Fruit fly (Drosophila melanogaster) ovary, adult (tissue): ENCODE results near the gene Tengl2.
A peak's percentile ranks its signal among the peaks of the same experiment; 100 is the strongest.

Experiments used
- CG17801 ChIP-seq: fragments of 200-800 bp; optimal IDR thresholded peaks from 2 replicates; lab custom pipeline; 2019; ENCODE audit warnings: missing biosample characterization, mild to moderate bottlenecking, missing genetic modification characterization, moderate library complexity; ENCODE audit not compliant: partially characterized antibody

Tengl2 gene

DNA sequence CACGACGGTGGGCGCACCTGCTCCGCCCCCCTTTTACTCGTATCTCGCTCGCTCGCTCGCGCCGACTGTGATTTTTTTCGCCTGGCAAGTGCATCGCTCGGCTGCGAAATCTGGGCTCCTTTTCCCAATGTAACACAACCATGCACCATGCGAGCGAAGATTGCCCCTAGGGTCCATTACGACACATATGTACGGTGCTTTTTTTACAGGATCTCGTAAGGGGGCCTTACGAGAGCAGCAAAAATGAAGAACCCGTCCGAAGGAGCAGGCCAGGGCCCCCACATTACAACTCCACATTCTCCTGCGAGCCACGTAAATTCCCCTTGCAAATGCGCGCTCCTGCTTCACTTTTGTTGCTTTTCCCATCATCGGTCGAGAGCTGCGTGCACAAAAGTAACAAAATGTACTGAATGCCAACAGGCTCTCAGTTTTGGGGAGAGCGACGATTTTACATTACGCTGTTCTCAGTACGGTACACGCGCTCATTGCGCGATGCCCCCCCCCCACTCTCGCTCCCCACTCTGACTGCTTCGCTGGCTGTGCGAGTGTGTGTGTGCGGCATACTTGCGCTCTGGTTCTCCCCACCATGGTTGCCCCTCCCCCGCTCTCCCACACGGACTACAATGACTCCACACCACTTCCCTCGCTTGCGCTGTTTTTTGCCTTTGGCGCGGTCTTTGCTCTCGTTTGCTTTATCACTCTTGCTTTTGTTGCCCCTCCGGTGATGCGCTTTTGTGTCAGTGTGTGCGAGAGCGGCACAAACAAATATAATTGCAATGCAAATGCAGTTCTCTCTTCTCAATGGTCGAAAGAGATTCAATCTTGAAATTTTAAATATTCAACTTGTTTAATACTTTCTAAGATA, 36.1 kb downstream of the Tengl2 start:
- TF ChIP-seq CG17801 (GFP tag; lab: Kevin White, UChicago) = peak; percentile 57

dm6 chr2L:2202018-2202852, 36.9 kb downstream of the Tengl2 start:
- peak; percentile 100 for TF ChIP-seq CG17801 (GFP tag; lab: Kevin White, UChicago)

dm6 chr2L:2201107-2201561, 38.0 kb downstream of the Tengl2 start:
- peak; percentile 82 for TF ChIP-seq CG17801 (GFP tag; lab: Kevin White, UChicago)

DNA sequence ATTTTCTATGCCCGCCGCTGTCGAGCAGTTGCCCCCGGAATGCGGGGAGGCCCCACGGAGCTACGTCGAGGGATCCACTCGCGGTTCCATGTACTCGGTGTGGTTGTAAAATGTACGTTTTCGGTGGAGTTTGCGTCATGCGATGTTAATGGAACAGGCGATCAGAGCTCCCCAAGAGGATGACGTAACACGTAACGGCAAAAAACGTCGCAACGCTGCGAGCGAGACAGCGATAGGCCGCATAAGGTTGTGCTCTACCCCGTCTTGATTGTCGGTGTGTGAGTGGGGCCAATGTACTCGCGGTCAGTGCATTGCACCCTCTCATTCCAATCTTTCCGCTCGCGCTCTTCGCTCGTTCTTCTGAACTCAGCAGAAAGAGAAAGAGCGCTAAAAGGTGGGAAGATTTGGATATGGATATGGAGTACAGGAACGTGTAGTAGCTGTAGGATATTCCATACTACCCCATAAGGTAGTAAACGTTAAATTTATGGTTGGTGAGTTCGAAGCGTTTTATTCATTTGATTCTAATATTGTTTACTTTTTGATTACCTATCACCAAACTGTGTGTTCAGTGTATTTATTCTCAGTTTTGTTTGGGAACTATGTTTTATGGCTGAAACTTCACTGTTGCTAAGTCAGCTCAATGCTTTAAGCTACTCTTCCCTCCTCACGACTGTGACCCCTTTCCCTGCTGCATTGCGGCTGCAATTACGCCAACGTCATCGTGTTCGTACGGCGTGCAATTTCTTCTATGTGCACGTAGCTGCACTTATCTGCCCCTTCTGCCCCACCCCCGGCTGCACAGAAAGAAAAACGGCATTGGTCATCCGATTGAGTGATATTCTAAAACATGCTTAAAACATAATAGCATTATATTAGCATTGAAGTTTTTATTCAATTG, 38.8 kb downstream of the Tengl2 start:
- peak; percentile 70 for TF ChIP-seq CG17801 (GFP tag; lab: Kevin White, UChicago)

DNA sequence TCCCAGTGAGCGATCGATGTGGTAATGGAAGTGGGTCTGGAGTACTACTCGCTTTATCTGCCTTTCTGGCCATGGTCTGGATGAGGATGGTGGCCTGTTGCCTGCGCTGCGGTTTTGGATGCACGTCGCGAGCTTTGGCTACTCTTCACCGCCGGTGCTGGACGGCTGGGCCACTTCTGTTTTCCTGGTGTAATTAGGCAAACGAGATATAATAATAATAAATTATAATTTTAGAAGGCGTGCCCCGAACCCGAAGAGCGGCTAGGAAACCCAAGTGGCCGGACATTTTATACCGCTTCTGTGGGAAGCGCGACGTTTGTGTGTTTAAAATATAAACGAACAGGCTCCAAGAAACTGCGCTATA, 39.8 kb downstream of the Tengl2 start:
- TF ChIP-seq CG17801 (GFP tag; lab: Kevin White, UChicago) = no peak

dm6 chr2L:2198613-2199432, 40.4 kb downstream of the Tengl2 start:
- peak; percentile 52 for TF ChIP-seq CG17801 (GFP tag; lab: Kevin White, UChicago)

dm6 chr2L:2198119-2198494, 41.1 kb downstream of the Tengl2 start:
- TF ChIP-seq CG17801 (GFP tag; lab: Kevin White, UChicago) = no peak

DNA sequence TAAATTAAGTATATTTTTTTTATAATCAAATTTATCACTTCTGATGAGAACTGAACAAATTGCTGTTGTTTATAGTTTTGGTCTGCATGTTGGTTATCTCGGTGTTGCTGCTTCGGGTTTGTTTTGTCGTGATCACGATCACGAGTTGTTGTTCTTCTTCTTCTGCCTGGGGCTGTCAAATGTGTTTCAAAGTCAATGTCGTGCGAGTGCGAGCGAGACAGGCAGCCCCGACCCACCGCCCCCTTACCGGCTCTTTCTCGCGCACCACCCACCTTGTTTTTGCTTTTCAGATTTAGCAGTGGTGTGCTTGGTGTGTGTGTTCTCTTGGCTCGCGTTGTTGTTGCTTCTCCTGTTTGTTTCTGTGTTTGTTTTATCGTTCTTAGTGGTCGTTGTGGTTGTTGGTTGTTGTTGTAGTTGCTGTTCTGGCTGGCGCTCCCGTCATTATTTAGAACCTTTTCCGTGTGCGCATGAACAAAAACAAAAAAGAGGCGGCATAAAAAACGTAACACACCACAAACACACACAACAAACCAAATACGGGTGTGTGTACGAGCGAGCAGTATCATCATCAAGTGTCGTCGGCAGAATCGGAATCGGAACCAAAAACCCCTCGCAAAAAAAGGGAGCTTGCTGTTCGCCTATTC, 41.6 kb downstream of the Tengl2 start, which contains the start of gene COX7AL2:
Gene COX7AL2 (minus strand): TSS at position 438 of the 644 bp plus-strand sequence.
- TF ChIP-seq CG17801 (GFP tag; lab: Kevin White, UChicago) = no peak

- no peak for TF ChIP-seq CG17801 (GFP tag; lab: Kevin White, UChicago)
Measured at dm6 chr2L:2196590-2197474, 42.4 kb downstream of the Tengl2 start.

DNA sequence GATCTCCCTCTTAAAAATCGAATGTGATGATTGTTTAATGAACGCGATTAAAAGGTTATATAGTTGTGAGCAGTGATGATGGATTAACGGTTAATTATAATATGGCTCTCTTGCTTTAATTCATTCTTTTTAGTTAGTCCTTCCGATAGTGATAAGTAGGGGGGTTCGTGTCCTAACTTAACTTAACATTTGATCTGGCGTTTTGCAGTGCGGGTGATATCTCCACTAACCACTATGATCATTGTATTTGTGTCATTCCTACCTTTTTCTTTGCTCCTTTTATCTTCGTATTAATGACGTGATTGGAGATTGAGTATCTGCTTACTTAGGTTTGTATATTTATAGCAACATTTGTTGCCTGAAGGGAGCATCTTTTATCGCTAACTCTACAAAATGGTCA, 43.9 kb downstream of the Tengl2 start:
- no peak for TF ChIP-seq CG17801 (GFP tag; lab: Kevin White, UChicago)

DNA sequence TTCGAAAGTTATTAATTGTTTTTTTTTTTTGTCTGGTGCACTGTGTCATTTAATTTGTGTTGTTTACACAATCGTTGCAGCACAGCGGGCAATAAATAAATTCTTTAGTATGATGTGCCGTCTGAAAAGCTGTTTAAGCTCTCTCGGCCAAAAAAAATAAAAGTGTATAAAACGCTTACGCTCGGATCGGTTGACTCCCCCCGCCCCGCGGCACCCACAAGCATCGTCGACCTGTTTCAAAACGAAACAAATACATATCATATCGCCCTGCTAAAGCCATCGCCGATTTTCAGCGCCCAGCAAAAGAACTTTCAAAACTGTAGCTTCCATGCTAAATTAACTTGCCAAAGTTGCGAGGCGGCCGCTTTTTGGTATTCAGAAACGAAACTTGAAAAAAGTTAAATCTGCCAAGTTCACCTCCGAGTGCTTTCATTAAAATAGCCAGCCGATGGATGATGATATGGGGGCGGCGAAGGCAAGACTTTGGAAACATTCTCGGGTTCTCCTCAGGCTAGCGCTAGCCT, 44.8 kb downstream of the Tengl2 start:
- no peak for TF ChIP-seq CG17801 (GFP tag; lab: Kevin White, UChicago)

dm6 chr2L:2193357-2193780, 45.8 kb downstream of the Tengl2 start:
- peak; percentile 83 for TF ChIP-seq CG17801 (GFP tag; lab: Kevin White, UChicago)
